Fruit fly (Drosophila melanogaster): ENCODE data around the gene TP53INP.

Gene TP53INP

DNA sequence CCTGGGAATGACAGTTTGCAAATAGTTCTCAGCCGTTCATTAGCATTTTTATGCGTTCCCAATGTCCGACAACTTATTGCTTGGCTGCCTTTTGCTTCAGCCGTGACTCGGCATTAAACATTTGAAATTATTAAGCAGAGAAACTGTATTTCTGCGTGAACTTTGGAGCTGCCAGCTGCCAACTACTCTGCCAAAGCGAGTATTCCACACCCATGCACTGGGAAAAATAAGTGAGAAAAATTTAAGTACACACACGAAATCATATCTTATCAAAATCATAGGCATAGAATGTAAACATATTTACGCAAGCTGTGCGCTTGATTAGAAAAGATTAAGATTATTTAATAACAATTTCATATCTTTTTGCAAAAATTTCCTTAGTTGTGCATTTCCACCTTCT, 6.2 kb downstream of the TP53INP start (continued):
- no peak for TF ChIP-seq CG6813 (GFP tag; optimal IDR thresholded peaks at IDR 0.05)
- peak; percentile 34 for TF ChIP-seq CG4424 (GFP tag; optimal IDR thresholded peaks at IDR 0.05)
- peak; percentile 30 to 65 for TF ChIP-seq dpn (GFP tag; optimal IDR thresholded peaks at IDR 0.05)
- TF ChIP-seq CG9437 (GFP tag; optimal IDR thresholded peaks at IDR 0.05): no peak
- TF ChIP-seq CG17912 (GFP tag; optimal IDR thresholded peaks at IDR 0.05): no peak
- TF ChIP-seq kay (GFP tag; optimal IDR thresholded peaks at IDR 0.05): no peak
- peak; percentile 74 for TF ChIP-seq CG14441 (GFP tag; IDR thresholded peaks at IDR 0.05)
- TF ChIP-seq CG4282 (GFP tag; optimal IDR thresholded peaks at IDR 0.05): no peak
- no peak for TF ChIP-seq CG12071 (GFP tag; optimal IDR thresholded peaks at IDR 0.05)
- peak; percentile 18 for TF ChIP-seq Hsf (GFP tag; optimal IDR thresholded peaks at IDR 0.05)
- TF ChIP-seq jigr1 (GFP tag; IDR thresholded peaks at IDR 0.05): no peak
- TF ChIP-seq CG17612 (GFP tag; IDR thresholded peaks at IDR 0.05): peak; percentile 64; the same call in 1 of the 2 replicates
- TF ChIP-seq CG13287 (GFP tag; IDR thresholded peaks at IDR 0.05; ENCODE audit: partially characterized antibody): no peak
- TF ChIP-seq Doc3 (GFP tag; IDR thresholded peaks at IDR 0.05; ENCODE audit: partially characterized antibody): 0 out of 3 replicates have a peak, but pooled peaks have one; percentile 10
- TF ChIP-seq CG31388 (GFP tag; optimal IDR thresholded peaks at IDR 0.05): no peak
- no peak for TF ChIP-seq hth (optimal IDR thresholded peaks at IDR 0.05)
- no peak for TF ChIP-seq nmo (GFP tag; optimal IDR thresholded peaks at IDR 0.05)
- no peak for TF ChIP-seq HLH4C (GFP tag; IDR thresholded peaks at IDR 0.05; ENCODE audit: partially characterized antibody)
- TF ChIP-seq ci (GFP tag; IDR thresholded peaks at IDR 0.05): peak; percentile 80
- peak; percentile 27 for TF ChIP-seq nau (GFP tag; optimal IDR thresholded peaks at IDR 0.05)
- TF ChIP-seq CG8089 (GFP tag; optimal IDR thresholded peaks at IDR 0.05): peak; percentile 4
- no peak for TF ChIP-seq mld (GFP tag; IDR thresholded peaks at IDR 0.05; ENCODE audit: partially characterized antibody)
- no peak for TF ChIP-seq CG4360 (GFP tag; IDR thresholded peaks at IDR 0.05)
- no peak for TF ChIP-seq CG18599 (GFP tag; optimal IDR thresholded peaks at IDR 0.05)
- TF ChIP-seq CG11247 (GFP tag; IDR thresholded peaks at IDR 0.05): peak; percentile 64
- peak; percentile 50 for TF ChIP-seq esg (GFP tag; conservative IDR thresholded peaks at IDR 0.05)
- TF ChIP-seq Doc2 (GFP tag; IDR thresholded peaks at IDR 0.05): 0 out of 2 replicates have a peak, but pooled peaks have one; percentile 55
- TF ChIP-seq D19B (GFP tag; optimal IDR thresholded peaks at IDR 0.05): no peak
- TF ChIP-seq Mrtf (GFP tag; IDR thresholded peaks at IDR 0.05): peak; percentile 69; the same call in 2 of the 3 replicates
- peak; percentile 62; the same call in 1 of the 2 replicates for TF ChIP-seq CG10366 (GFP tag; IDR thresholded peaks at IDR 0.05)
- TF ChIP-seq CG1603 (tag; optimal IDR thresholded peaks at IDR 0.05): peak; percentile 38
- peak; percentile 9 for TF ChIP-seq CG8924 (tag; optimal IDR thresholded peaks at IDR 0.05)
- TF ChIP-seq cato (GFP tag; optimal IDR thresholded peaks at IDR 0.05; ENCODE audit: borderline replicate concordance): no peak
- no peak for TF ChIP-seq Dfd (GFP tag; optimal IDR thresholded peaks at IDR 0.05)
- TF ChIP-seq tup (GFP tag; optimal IDR thresholded peaks at IDR 0.05): no peak
- no peak for TF ChIP-seq CG10431 (GFP tag; optimal IDR thresholded peaks at IDR 0.05)
- TF ChIP-seq HLHmδ (GFP tag; optimal IDR thresholded peaks at IDR 0.05): no peak
- TF ChIP-seq H2.0 (GFP tag; IDR thresholded peaks at IDR 0.05): peak; percentile 70
- no peak for TF ChIP-seq Dp (GFP tag; optimal IDR thresholded peaks at IDR 0.05)
- TF ChIP-seq CG3838 (GFP tag; optimal IDR thresholded peaks at IDR 0.05): no peak
- no peak for TF ChIP-seq Dek (tag; optimal IDR thresholded peaks at IDR 0.05)
- TF ChIP-seq gcm2 (GFP tag; optimal IDR thresholded peaks at IDR 0.05): no peak
- TF ChIP-seq MTF-1 (GFP tag; optimal IDR thresholded peaks at IDR 0.05; ENCODE audit: borderline replicate concordance): no peak
- no peak for TF ChIP-seq nerfin-2 (GFP tag; IDR thresholded peaks at IDR 0.05; ENCODE audit: partially characterized antibody)
- TF ChIP-seq BEAF-32 (GFP tag; optimal IDR thresholded peaks at IDR 0.05): no peak
- no peak for TF ChIP-seq CG7745 (tag; optimal IDR thresholded peaks at IDR 0.05)
- no peak for TF ChIP-seq corto (GFP tag; optimal IDR thresholded peaks at IDR 0.05)
- 0 out of 2 replicates have a peak, but pooled peaks have one; percentile 25 for TF ChIP-seq ssp (GFP tag; IDR thresholded peaks at IDR 0.05)
- TF ChIP-seq psq (GFP tag; optimal IDR thresholded peaks at IDR 0.05): no peak
- TF ChIP-seq Side (GFP tag; optimal IDR thresholded peaks at IDR 0.05): peak; percentile 16
